Fruit fly (Drosophila melanogaster): Measurements from ENCODE around the gene Naa30A.

Naa30A gene

dm6 chrX:1341944-1342392, at the start of gene Naa30A (continued):
- peak; percentile 48 for TF ChIP-seq CG17186 (GFP tag; optimal IDR thresholded peaks at IDR 0.05)
- peak; percentile 97 for TF ChIP-seq CG16813 (GFP tag; IDR thresholded peaks at IDR 0.05; ENCODE audit: partially characterized antibody)
- TF ChIP-seq fd64A (GFP tag; optimal IDR thresholded peaks at IDR 0.05) = no peak
- TF ChIP-seq Asciz (GFP tag; optimal IDR thresholded peaks at IDR 0.05) = no peak
- TF ChIP-seq tio (GFP tag; optimal IDR thresholded peaks at IDR 0.05) = no peak
- peak; percentile 94 for TF ChIP-seq CG42726 (GFP tag; IDR thresholded peaks at IDR 0.05; ENCODE audit: partially characterized antibody)
- no peak for TF ChIP-seq org-1 (GFP tag; optimal IDR thresholded peaks at IDR 0.05)
- no peak for TF ChIP-seq al (GFP tag; IDR thresholded peaks at IDR 0.05)
- peak; percentile 8 for TF ChIP-seq Deaf1 (tag; optimal IDR thresholded peaks at IDR 0.05)
- no peak for TF ChIP-seq p53 (GFP tag; optimal IDR thresholded peaks at IDR 0.05)
- TF ChIP-seq CG9609 (GFP tag; optimal IDR thresholded peaks at IDR 0.05) = no peak
- no peak for TF ChIP-seq Awh (GFP tag; IDR thresholded peaks at IDR 0.05)
- TF ChIP-seq CG13624 (GFP tag; optimal IDR thresholded peaks at IDR 0.05) = no peak
- TF ChIP-seq ci (GFP tag; IDR thresholded peaks at IDR 0.05) = no peak
- no peak for TF ChIP-seq CG18619 (GFP tag; optimal IDR thresholded peaks at IDR 0.05)
- peak; percentile 96 for TF ChIP-seq Opbp (GFP tag; IDR thresholded peaks at IDR 0.05; ENCODE audit: partially characterized antibody)
- peak; percentile 26; the same call in 1 of the 3 replicates for TF ChIP-seq CG11560 (tag; IDR thresholded peaks at IDR 0.05)
- TF ChIP-seq z (GFP tag; IDR thresholded peaks at IDR 0.05) = no peak
- TF ChIP-seq CG17912 (GFP tag; optimal IDR thresholded peaks at IDR 0.05) = no peak
- TF ChIP-seq CG30020 (tag; optimal IDR thresholded peaks at IDR 0.05) = peak; percentile 21
- no peak for TF ChIP-seq CHES-1-like (GFP tag; optimal IDR thresholded peaks at IDR 0.05)
- peak; percentile 22; the same call in 1 of the 2 replicates for TF ChIP-seq CG9932 (GFP tag; IDR thresholded peaks at IDR 0.05)
- no peak for TF ChIP-seq dati (GFP tag; IDR thresholded peaks at IDR 0.05)
- no peak for TF ChIP-seq CG10147 (GFP tag; optimal IDR thresholded peaks at IDR 0.05)
- TF ChIP-seq Pdp1 (GFP tag; optimal IDR thresholded peaks at IDR 0.05) = peak in 1 of 2 experiments; percentile 51
- no peak for TF ChIP-seq BtbVII (GFP tag; optimal IDR thresholded peaks at IDR 0.05)
- peak; percentile 12 for TF ChIP-seq phol (tag; optimal IDR thresholded peaks at IDR 0.05)
- no peak for TF ChIP-seq Hey (tag; optimal IDR thresholded peaks at IDR 0.05)
- TF ChIP-seq CG14860 (GFP tag; IDR thresholded peaks at IDR 0.05; ENCODE audit: partially characterized antibody) = peak; percentile 95
- TF ChIP-seq BEAF-32 (GFP tag; optimal IDR thresholded peaks at IDR 0.05) = peak; percentile 91
- no peak for TF ChIP-seq ATbp (GFP tag; optimal IDR thresholded peaks at IDR 0.05)
- no peak for TF ChIP-seq CG13894 (tag; optimal IDR thresholded peaks at IDR 0.05)
- TF ChIP-seq CG12942 (GFP tag; optimal IDR thresholded peaks at IDR 0.05) = no peak
- TF ChIP-seq mld (GFP tag; IDR thresholded peaks at IDR 0.05; ENCODE audit: partially characterized antibody) = peak; percentile 97
- peak; percentile 94 for TF ChIP-seq tna (GFP tag; IDR thresholded peaks at IDR 0.05; ENCODE audit: partially characterized antibody)
- TF ChIP-seq CG2120 (GFP tag; optimal IDR thresholded peaks at IDR 0.05) = peak; percentile 21
- no peak for TF ChIP-seq CG2875 (GFP tag; optimal IDR thresholded peaks at IDR 0.05)
- TF ChIP-seq CG5180 (GFP tag; optimal IDR thresholded peaks at IDR 0.05) = no peak
- TF ChIP-seq CG2129 (GFP tag; IDR thresholded peaks at IDR 0.05; ENCODE audit: partially characterized antibody) = peak; percentile 85
- TF ChIP-seq CG15696 (tag; optimal IDR thresholded peaks at IDR 0.05) = no peak
- TF ChIP-seq luna (GFP tag; optimal IDR thresholded peaks at IDR 0.05) = no peak
- TF ChIP-seq CG4820 (GFP tag; optimal IDR thresholded peaks at IDR 0.05) = no peak
- peak; percentile 66 for TF ChIP-seq CG2116 (GFP tag; optimal IDR thresholded peaks at IDR 0.05)
- peak; percentile 97 for TF ChIP-seq amos (GFP tag; IDR thresholded peaks at IDR 0.05; ENCODE audit: partially characterized antibody)
- TF ChIP-seq CG13287 (GFP tag; IDR thresholded peaks at IDR 0.05; ENCODE audit: partially characterized antibody) = peak; percentile 96
- TF ChIP-seq ewg (GFP tag; optimal IDR thresholded peaks at IDR 0.05) = peak; percentile 51
- TF ChIP-seq TFAM (GFP tag; optimal IDR thresholded peaks at IDR 0.05) = no peak
- no peak for TF ChIP-seq az2 (GFP tag; optimal IDR thresholded peaks at IDR 0.05)
- peak; percentile 64; the same call in 1 of the 3 replicates for TF ChIP-seq sr (GFP tag; IDR thresholded peaks at IDR 0.05)

All from whole organism, embryonic.